Fruit fly (Drosophila melanogaster) whole organism, adult: Measurements from ENCODE around the gene mRpL17.
A peak's percentile ranks its signal among the peaks of the same experiment; 100 is the strongest.

Experiments used
- CG11617 ChIP-seq: fragments of 200-800 bp; sonication (Bioruptor generic); optimal IDR thresholded peaks from 2 replicates; lab custom pipeline; 2017; ENCODE audit warnings: mild to moderate bottlenecking, missing biosample characterization, missing genetic modification reagents, missing genetic modification characterization
- CG12768 ChIP-seq: fragments of 200-800 bp; sonication (Bioruptor generic); optimal IDR thresholded peaks from 2 replicates; lab custom pipeline; 2017; ENCODE audit warnings: missing biosample characterization, missing genetic modification characterization, mild to moderate bottlenecking, moderate library complexity, missing genetic modification reagents
- CG14711 ChIP-seq: fragments of 200-800 bp; sonication (Bioruptor generic); optimal IDR thresholded peaks from 2 replicates; lab custom pipeline; 2018; ENCODE audit warnings: missing biosample characterization, mild to moderate bottlenecking, missing genetic modification characterization, moderate library complexity
- CG1620 ChIP-seq: fragments of 200-800 bp; sonication (Bioruptor generic); optimal IDR thresholded peaks from 2 replicates; lab custom pipeline; 2016; ENCODE audit warnings: missing biosample characterization, missing genetic modification characterization
- CG33017 ChIP-seq: fragments of 200-800 bp; sonication (Bioruptor generic); optimal IDR thresholded peaks from 2 replicates; lab custom pipeline; 2018; ENCODE audit warnings: missing biosample characterization, mild to moderate bottlenecking, missing genetic modification characterization, moderate library complexity
- CG5204 ChIP-seq: fragments of 200-800 bp; sonication (Bioruptor generic); optimal IDR thresholded peaks from 2 replicates; lab custom pipeline; 2016; ENCODE audit warnings: missing biosample characterization, missing genetic modification characterization
- CG7045 ChIP-seq: fragments of 200-800 bp; sonication (Bioruptor generic); optimal IDR thresholded peaks from 2 replicates; lab custom pipeline; 2017; ENCODE audit warnings: missing biosample characterization, mild to moderate bottlenecking, missing genetic modification characterization
- CG7101 ChIP-seq: fragments of 200-800 bp; sonication (Bioruptor generic); optimal IDR thresholded peaks from 2 replicates; lab custom pipeline; 2018; ENCODE audit warnings: missing biosample characterization, mild to moderate bottlenecking, missing genetic modification characterization, moderate library complexity
- Clk ChIP-seq: fragments of 200-800 bp; sonication (Bioruptor generic); optimal IDR thresholded peaks from 2 replicates; lab custom pipeline; 2017; ENCODE audit warnings: missing biosample characterization, missing genetic modification characterization
- Crg-1 ChIP-seq: fragments of 200-800 bp; sonication (Bioruptor generic); optimal IDR thresholded peaks from 2 replicates; lab custom pipeline; 2016; ENCODE audit warnings: missing biosample characterization, missing genetic modification characterization
- Hr96 ChIP-seq: fragments of 200-800 bp; sonication (Bioruptor generic); optimal IDR thresholded peaks from 2 replicates; lab custom pipeline; 2016; ENCODE audit warnings: missing biosample characterization, missing genetic modification characterization
- Mnt ChIP-seq: fragments of 200-800 bp; sonication (Bioruptor generic); optimal IDR thresholded peaks from 2 replicates; lab custom pipeline; 2016; ENCODE audit warnings: missing biosample characterization, mild to moderate bottlenecking, missing genetic modification characterization
- bab1 ChIP-seq: fragments of 200-800 bp; sonication (Bioruptor generic); optimal IDR thresholded peaks from 3 replicates; lab custom pipeline; 2019; ENCODE audit warnings: missing biosample characterization, mild to moderate bottlenecking, missing genetic modification characterization, moderate library complexity
- cic ChIP-seq: fragments of 200-800 bp; sonication (Bioruptor generic); optimal IDR thresholded peaks from 2 replicates; lab custom pipeline; 2017; ENCODE audit warnings: missing biosample characterization, mild to moderate bottlenecking, missing genetic modification characterization, moderate library complexity
- cnc ChIP-seq, 2 experiments: fragments of >200 bp; optimal IDR thresholded peaks; 2 replicates each; lab custom pipeline; 2017
- kay ChIP-seq: fragments of 200-800 bp; sonication (Bioruptor generic); peaks from one replicate; lab custom pipeline; 2016; ENCODE audit warnings: missing biosample characterization, missing genetic modification characterization, borderline replicate concordance
- ovo ChIP-seq: fragments of 200-800 bp; sonication (Bioruptor generic); optimal IDR thresholded peaks from 2 replicates; lab custom pipeline; 2016; ENCODE audit warnings: missing biosample characterization, missing genetic modification characterization
- pad ChIP-seq: fragments of 200-800 bp; sonication (Bioruptor generic); optimal IDR thresholded peaks from 3 replicates; lab custom pipeline; 2017; ENCODE audit warnings: missing biosample characterization, missing genetic modification characterization, mild to moderate bottlenecking, moderate library complexity, missing genetic modification reagents
- tj ChIP-seq: fragments of 200-800 bp; sonication (Bioruptor generic); optimal IDR thresholded peaks from 3 replicates; lab custom pipeline; 2017; ENCODE audit warnings: missing biosample characterization, mild to moderate bottlenecking, missing genetic modification characterization, moderate library complexity
- toe ChIP-seq: fragments of 200-800 bp; sonication (Bioruptor generic); optimal IDR thresholded peaks from 2 replicates; lab custom pipeline; 2016; ENCODE audit warnings: missing biosample characterization, missing genetic modification characterization

mRpL17 gene

DNA sequence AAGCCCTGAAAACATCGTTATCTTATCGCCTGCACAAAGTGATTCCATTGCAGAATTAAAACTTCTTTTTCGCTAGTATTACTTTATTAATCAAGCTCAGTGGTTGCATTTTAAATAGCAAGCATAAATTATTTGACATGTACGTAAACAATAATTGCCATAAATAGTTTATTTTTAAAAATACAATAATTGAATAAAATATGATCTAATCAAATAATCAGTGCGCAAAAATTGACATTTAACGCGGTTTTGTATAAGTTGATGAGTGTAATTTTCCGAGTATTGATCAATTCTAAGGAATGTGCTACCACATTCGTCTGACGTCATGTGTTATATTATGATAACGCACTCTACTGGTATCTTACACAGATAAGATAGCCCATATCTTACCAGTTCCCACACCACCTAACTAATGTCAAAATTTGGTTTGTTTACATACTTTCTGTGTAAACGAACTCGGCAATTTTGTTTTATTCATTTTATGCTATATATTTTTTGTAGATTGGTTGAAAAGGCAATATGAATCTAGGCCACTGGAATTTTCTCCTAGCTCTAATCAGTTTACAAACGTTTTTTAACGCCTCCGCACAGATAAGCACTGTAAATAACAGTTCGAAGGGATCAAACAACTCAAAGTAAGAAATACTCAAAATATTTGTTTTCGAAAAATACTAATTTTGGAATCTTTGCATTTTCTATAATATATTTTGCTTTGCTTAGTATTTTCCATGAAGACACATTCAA is 16.9 kb upstream of the mRpL17 start, which contains the start of gene mthl14:
TSS of gene mthl14 (plus strand) at position 10 of the 744 bp plus-strand sequence.
- TF ChIP-seq CG7101 (tag; lab: Kevin White, UChicago) = no peak
- TF ChIP-seq kay (GFP tag; lab: Kevin White, UChicago) = peak; percentile 80
- peak; percentile 22 for TF ChIP-seq Crg-1 (GFP tag; lab: Kevin White, UChicago)
- no peak for TF ChIP-seq CG5204 (GFP tag; lab: Kevin White, UChicago)
- TF ChIP-seq Clk (GFP tag; lab: Kevin White, UChicago) = no peak
- no peak for TF ChIP-seq pad
- TF ChIP-seq cic (GFP tag; lab: Kevin White, UChicago) = peak; percentile 32
- no peak for TF ChIP-seq tj (GFP tag; lab: Kevin White, UChicago)

DNA sequence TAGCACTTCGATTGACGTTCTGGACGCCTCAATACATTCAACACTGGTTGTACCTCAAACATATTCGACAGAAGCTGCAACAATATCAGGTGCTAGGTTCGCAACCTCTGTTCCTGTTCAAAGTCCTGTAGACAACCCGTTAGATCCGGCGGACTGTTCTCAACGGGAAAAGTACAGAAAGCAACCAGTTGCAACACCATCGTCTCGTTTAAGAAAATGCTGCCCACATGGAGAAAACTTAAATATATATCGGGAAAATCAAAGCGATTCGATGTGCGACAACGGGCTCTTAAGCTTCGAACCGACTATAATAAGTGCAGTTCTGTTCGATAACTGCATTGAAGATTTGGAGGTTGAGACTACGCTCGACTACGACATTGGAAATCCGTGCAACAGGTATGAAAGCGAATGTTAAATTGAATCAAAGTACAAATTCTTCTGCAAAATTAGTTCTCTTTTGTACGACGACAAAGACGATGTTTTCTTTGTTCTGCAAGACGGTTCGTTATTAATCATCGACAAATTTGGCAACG is 16.3 kb upstream of the mRpL17 start:
- TF ChIP-seq CG33017 (tag; lab: Kevin White, UChicago) (no peak), CG12768 (GFP tag; lab: Kevin White, UChicago) (peak; percentile 30)

DNA sequence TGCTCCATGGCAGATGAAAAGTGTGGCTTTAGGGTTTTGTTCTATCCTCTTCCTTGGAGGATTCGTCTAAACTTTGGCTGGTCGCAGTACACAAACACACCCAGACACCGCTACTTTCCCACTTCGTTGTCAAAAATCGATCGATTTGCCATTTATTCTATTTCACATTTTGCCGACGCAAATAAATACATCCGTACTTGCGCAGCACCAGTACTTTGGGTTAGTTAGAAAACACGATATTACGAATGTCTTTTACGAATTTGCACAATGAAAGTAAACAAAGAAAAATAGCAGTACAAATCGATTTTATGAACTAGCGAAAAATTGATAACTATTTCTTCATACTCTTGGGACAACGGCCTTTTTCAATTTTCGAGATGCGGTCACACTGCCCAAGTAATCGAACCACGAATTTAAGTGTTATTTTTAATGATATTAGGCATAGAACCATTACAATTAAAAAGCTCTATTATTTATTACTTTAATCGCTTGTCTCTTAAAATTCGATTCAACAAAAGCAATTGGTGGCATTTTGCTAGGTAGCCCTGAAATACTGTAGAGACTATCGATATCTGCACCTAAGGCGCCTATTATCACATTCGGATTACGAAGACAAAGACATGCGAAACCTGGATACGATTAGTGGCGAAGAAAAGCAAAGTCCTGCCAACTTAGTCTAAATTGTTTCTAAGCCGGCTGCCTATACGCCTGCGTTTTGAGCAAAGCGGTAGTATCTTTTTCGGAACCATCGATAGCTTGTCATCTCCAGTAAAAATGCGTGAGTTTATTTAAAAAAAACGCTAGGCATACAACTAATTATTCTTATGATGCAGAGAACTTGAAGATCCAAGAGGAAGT is 6.7 kb upstream of the mRpL17 start, which contains the start of the genes DIP2 and wac:
TSS of gene DIP2 (minus strand) at position 337 of the 858 bp plus-strand sequence.
TSS of gene wac (plus strand) at position 559 of the 858 bp plus-strand sequence.
- no peak for TF ChIP-seq Hr96
- TF ChIP-seq CG33017 (tag; lab: Kevin White, UChicago) = peak; percentile 41
- TF ChIP-seq pad = peak; percentile 48
- peak; percentile 54 for TF ChIP-seq Mnt (GFP tag; lab: Kevin White, UChicago)
- TF ChIP-seq cnc (optimal IDR thresholded peaks at IDR 0.05; lab: Kevin White, UChicago) = no peak
- TF ChIP-seq ovo = peak; percentile 43
- TF ChIP-seq CG7045 (GFP tag; lab: Kevin White, UChicago) = peak; percentile 10
- TF ChIP-seq CG5204 (GFP tag; lab: Kevin White, UChicago) = no peak
- TF ChIP-seq kay (GFP tag; lab: Kevin White, UChicago) = no peak
- no peak for TF ChIP-seq toe (GFP tag; lab: Kevin White, UChicago)
- peak; percentile 63 for TF ChIP-seq bab1 (GFP tag; lab: Kevin White, UChicago)
- peak; percentile 59 for TF ChIP-seq Crg-1 (GFP tag; lab: Kevin White, UChicago)
- TF ChIP-seq CG11617 (GFP tag; lab: Kevin White, UChicago) = peak; percentile 69
- TF ChIP-seq Clk (GFP tag; lab: Kevin White, UChicago) = no peak
- peak; percentile 71 for TF ChIP-seq CG14711 (tag; lab: Kevin White, UChicago)
- peak; percentile 54 for TF ChIP-seq tj (GFP tag; lab: Kevin White, UChicago)
- peak; percentile 64 for TF ChIP-seq CG7101 (tag; lab: Kevin White, UChicago)
- TF ChIP-seq CG1620 (GFP tag; lab: Kevin White, UChicago) = peak; percentile 68
- TF ChIP-seq cic (GFP tag; lab: Kevin White, UChicago) = no peak
- TF ChIP-seq CG12768 (GFP tag; lab: Kevin White, UChicago) = peak; percentile 46

DNA sequence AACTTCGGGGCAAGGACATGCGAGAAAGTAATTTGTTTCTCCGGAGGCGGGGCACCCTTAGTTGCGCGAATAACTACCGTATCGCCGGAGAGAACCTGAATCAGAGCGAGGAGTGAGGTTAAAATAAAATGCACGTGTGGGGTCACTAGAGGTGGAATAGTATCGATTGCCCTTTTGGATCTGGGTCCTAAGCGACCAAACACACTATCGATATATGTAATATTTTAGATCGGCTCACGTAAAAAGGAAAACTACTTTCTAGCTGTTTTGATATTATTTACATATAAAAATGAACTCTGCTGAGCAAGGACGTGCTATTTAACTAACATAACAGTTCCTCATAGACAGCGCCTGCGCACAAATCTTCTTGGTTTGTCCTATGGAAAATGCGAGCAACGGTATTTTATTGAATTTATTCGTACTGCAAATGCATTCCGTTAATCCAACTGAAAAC is 1.8 kb upstream of the mRpL17 start:
- TF ChIP-seq tj (GFP tag; lab: Kevin White, UChicago) (peak; percentile 23), CG7101 (tag; lab: Kevin White, UChicago) (peak; percentile 5), Crg-1 (GFP tag; lab: Kevin White, UChicago) (no peak), cnc (optimal IDR thresholded peaks at IDR 0.05; lab: Kevin White, UChicago) (no peak), Mnt (GFP tag; lab: Kevin White, UChicago) (peak; percentile 97), CG11617 (GFP tag; lab: Kevin White, UChicago) (no peak), CG12768 (GFP tag; lab: Kevin White, UChicago) (peak; percentile 58), toe (GFP tag; lab: Kevin White, UChicago) (no peak), pad (peak; percentile 5), ovo (peak; percentile 79), CG1620 (GFP tag; lab: Kevin White, UChicago) (peak; percentile 29), Hr96 (peak; percentile 32)

DNA sequence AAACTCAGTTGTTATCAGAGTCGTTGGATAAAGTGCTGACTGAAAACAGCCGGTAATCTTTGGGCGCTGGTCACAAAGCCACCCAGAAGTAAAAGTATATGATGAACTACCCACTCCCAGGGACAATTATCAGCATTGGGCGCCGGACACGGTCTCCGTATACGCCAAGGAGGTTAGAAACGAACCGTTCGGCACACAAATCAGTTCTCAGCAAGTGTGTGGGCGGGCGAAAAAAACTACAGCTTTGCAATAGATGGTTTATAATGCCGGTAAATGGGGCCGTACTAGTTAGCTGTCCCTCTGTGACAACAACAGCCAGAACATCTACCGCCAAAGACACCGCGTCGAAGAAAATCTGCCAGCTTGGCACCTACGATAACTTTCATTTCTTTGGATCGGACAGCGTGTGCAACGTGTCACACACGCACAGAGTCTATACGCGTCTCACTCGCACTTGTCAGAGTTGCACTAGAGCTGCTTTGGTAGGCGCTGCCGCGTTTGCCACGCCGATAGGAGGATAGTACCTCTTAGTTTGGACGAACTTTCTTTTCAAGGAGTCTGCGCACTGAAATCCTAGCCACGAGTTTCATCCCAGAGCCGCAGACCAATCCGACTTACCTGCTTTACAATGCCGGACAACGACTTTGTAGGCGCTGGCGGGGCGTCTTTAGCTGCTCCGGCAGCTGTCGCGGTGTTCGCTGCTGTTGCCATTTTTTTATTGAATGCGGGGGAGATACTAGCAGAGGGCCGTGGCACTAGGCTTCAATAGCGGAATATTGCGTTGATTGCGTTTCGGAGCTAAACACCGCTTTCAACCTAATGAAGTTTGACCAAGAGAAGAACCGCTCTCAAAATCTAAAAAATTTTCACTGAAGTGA is 840 bp upstream of the mRpL17 start:
- no peak for TF ChIP-seq CG14711 (tag; lab: Kevin White, UChicago)
- no peak for TF ChIP-seq CG12768 (GFP tag; lab: Kevin White, UChicago)
- TF ChIP-seq Mnt (GFP tag; lab: Kevin White, UChicago) = peak; percentile 48
- no peak for TF ChIP-seq toe (GFP tag; lab: Kevin White, UChicago)
- no peak for TF ChIP-seq CG33017 (tag; lab: Kevin White, UChicago)
- TF ChIP-seq CG7045 (GFP tag; lab: Kevin White, UChicago) = no peak
- no peak for TF ChIP-seq pad
- TF ChIP-seq kay (GFP tag; lab: Kevin White, UChicago) = no peak
- TF ChIP-seq bab1 (GFP tag; lab: Kevin White, UChicago) = no peak
